Fruit fly (Drosophila melanogaster) whole organism, embryonic: ENCODE data around the gene CdGAPr.

ENCODE experiments used
- CG10321 ChIP-seq: fragments of 200-800 bp; sonication (Bioruptor generic); IDR thresholded peaks from 2 replicates; pipeline ENCODE4 v1.3.6; 2022; ENCODE audit warnings: missing biosample characterization, missing genetic modification characterization
- CG11085 ChIP-seq: fragments of 200-800 bp; sonication (Bioruptor generic); IDR thresholded peaks from 2 replicates; pipeline ENCODE4 v1.3.6; 2022; ENCODE audit warnings: missing biosample characterization, missing genetic modification characterization
- CG12104 ChIP-seq: fragments of 200-800 bp; sonication (Bioruptor generic); optimal IDR thresholded peaks from 3 replicates; lab custom pipeline; 2016; ENCODE audit warnings: missing biosample characterization, missing genetic modification characterization
- CG13287 ChIP-seq: fragments of 200-800 bp; sonication (Bioruptor generic); IDR thresholded peaks from 2 replicates; pipeline ENCODE4 v1.3.6; 2022; ENCODE audit warnings: missing biosample characterization, missing genetic modification characterization; ENCODE audit not compliant: partially characterized antibody
- CG14050 ChIP-seq: fragments of 200-800 bp; sonication (Bioruptor generic); IDR thresholded peaks from 3 replicates; pipeline ENCODE4 v1.3.6; 2022; ENCODE audit warnings: missing biosample characterization, missing genetic modification characterization
- CG14710 ChIP-seq: fragments of 200-800 bp; sonication (Bioruptor generic); optimal IDR thresholded peaks from 3 replicates; lab custom pipeline; 2019; ENCODE audit warnings: missing biosample characterization, mild to moderate bottlenecking, missing genetic modification characterization, moderate library complexity
- CG1603 ChIP-seq: fragments of 200-800 bp; sonication (Bioruptor generic); optimal IDR thresholded peaks from 2 replicates; lab custom pipeline; 2019; ENCODE audit warnings: missing biosample characterization, mild to moderate bottlenecking, missing genetic modification characterization, moderate library complexity
- CG17359 ChIP-seq: fragments of 200-800 bp; sonication (Bioruptor generic); optimal IDR thresholded peaks from 3 replicates; lab custom pipeline; 2018; ENCODE audit warnings: missing biosample characterization, mild to moderate bottlenecking, missing genetic modification characterization, moderate library complexity
- CG1832 ChIP-seq: fragments of 200-800 bp; sonication (Bioruptor generic); optimal IDR thresholded peaks from 2 replicates; lab custom pipeline; 2017; ENCODE audit warnings: missing biosample characterization, mild to moderate bottlenecking, missing genetic modification characterization, inconsistent platforms
- CG18476 ChIP-seq: fragments of 200-800 bp; sonication (Bioruptor generic); optimal IDR thresholded peaks from 2 replicates; lab custom pipeline; 2016; ENCODE audit warnings: missing biosample characterization, mild to moderate bottlenecking, missing genetic modification characterization
- CG2875 ChIP-seq: fragments of 200-800 bp; sonication (Bioruptor generic); optimal IDR thresholded peaks from 2 replicates; lab custom pipeline; 2017; ENCODE audit warnings: missing biosample characterization, mild to moderate bottlenecking, missing genetic modification characterization, missing genetic modification reagents
- CG3065 ChIP-seq: fragments of 200-800 bp; sonication (Bioruptor generic); optimal IDR thresholded peaks from 2 replicates; lab custom pipeline; 2016; ENCODE audit warnings: missing biosample characterization, missing genetic modification characterization
- CG3407 ChIP-seq: fragments of 200-800 bp; sonication (Bioruptor generic); optimal IDR thresholded peaks from 2 replicates; lab custom pipeline; 2018; ENCODE audit warnings: missing biosample characterization, mild to moderate bottlenecking, missing genetic modification characterization
- CG7839 ChIP-seq: fragments of 200-800 bp; sonication (Bioruptor generic); optimal IDR thresholded peaks from 3 replicates; lab custom pipeline; 2018; ENCODE audit warnings: missing biosample characterization, mild to moderate bottlenecking, missing genetic modification characterization, moderate library complexity
- CG7963 ChIP-seq: fragments of 200-800 bp; sonication (Bioruptor generic); IDR thresholded peaks from 3 replicates; pipeline ENCODE4 v1.3.6; 2022; ENCODE audit warnings: missing biosample characterization, missing genetic modification characterization; ENCODE audit not compliant: partially characterized antibody
- CG8281 ChIP-seq: fragments of 200-800 bp; sonication (Bioruptor generic); optimal IDR thresholded peaks from 2 replicates; lab custom pipeline; 2018; ENCODE audit warnings: missing biosample characterization, mild to moderate bottlenecking, missing genetic modification characterization, moderate library complexity
- CG9817 ChIP-seq: fragments of 200-800 bp; sonication (Bioruptor generic); optimal IDR thresholded peaks from 2 replicates; lab custom pipeline; 2018; ENCODE audit warnings: missing biosample characterization, mild to moderate bottlenecking, missing genetic modification characterization, moderate library complexity
- Chrac-16 ChIP-seq: fragments of 200-800 bp; sonication (Bioruptor generic); optimal IDR thresholded peaks from 3 replicates; lab custom pipeline; 2016; ENCODE audit warnings: missing biosample characterization, missing genetic modification characterization
- D19B ChIP-seq: fragments of 200-800 bp; sonication (Bioruptor generic); optimal IDR thresholded peaks from 2 replicates; lab custom pipeline; 2017; ENCODE audit warnings: missing biosample characterization, mild to moderate bottlenecking, missing genetic modification characterization
- E2f2 ChIP-seq: fragments of 200-800 bp; sonication (Bioruptor generic); IDR thresholded peaks from 2 replicates; pipeline ENCODE4 v1.3.6; 2022; ENCODE audit warnings: missing biosample characterization, missing genetic modification characterization
- Eip74EF ChIP-seq, 2 experiments: fragments of 200-800 bp in 1 of 2; fragments of >200 bp in 1 of 2; sonication (Bioruptor generic) in 1 of 2; optimal IDR thresholded peaks; 2 replicates each; lab custom pipeline; 2017 to 2019; ENCODE audit warnings: missing biosample characterization in 2 of 2, missing genetic modification characterization in 2 of 2, mild to moderate bottlenecking in 1 of 2, moderate library complexity in 1 of 2
- Elba2 ChIP-seq: fragments of 200-800 bp; sonication (Bioruptor generic); optimal IDR thresholded peaks from 3 replicates; lab custom pipeline; 2016; ENCODE audit warnings: missing biosample characterization, missing genetic modification characterization
- H2.0 ChIP-seq: fragments of 200-800 bp; sonication (Bioruptor generic); IDR thresholded peaks from 2 replicates; pipeline ENCODE4 v1.3.6; 2022; ENCODE audit warnings: missing biosample characterization, missing genetic modification characterization
- Nf-YB ChIP-seq: fragments of 200-800 bp; sonication (Bioruptor generic); optimal IDR thresholded peaks from 3 replicates; lab custom pipeline; 2019; ENCODE audit warnings: missing biosample characterization, mild to moderate bottlenecking, missing genetic modification characterization, moderate library complexity
- Nf-YC ChIP-seq: fragments of 200-800 bp; optimal IDR thresholded peaks from 3 replicates; lab custom pipeline; 2019; ENCODE audit warnings: missing biosample characterization, mild to moderate bottlenecking, missing genetic modification characterization, moderate library complexity
- dati ChIP-seq: fragments of 200-800 bp; sonication (Bioruptor generic); IDR thresholded peaks from 2 replicates; pipeline ENCODE4 v1.3.6; 2022; ENCODE audit warnings: missing biosample characterization, missing genetic modification characterization
- dmrt99B ChIP-seq: fragments of 200-800 bp; sonication (Bioruptor generic); optimal IDR thresholded peaks from 2 replicates; lab custom pipeline; 2018; ENCODE audit warnings: missing biosample characterization, mild to moderate bottlenecking, missing genetic modification characterization, moderate library complexity
- esg ChIP-seq: fragments of 200-800 bp; sonication (Bioruptor generic); conservative IDR thresholded peaks from 2 replicates; pipeline ENCODE4 v1.3.6; 2022; ENCODE audit warnings: missing biosample characterization, missing genetic modification characterization
- fd64A ChIP-seq: fragments of 200-800 bp; sonication (Bioruptor generic); optimal IDR thresholded peaks from 3 replicates; lab custom pipeline; 2018; ENCODE audit warnings: missing biosample characterization, mild to moderate bottlenecking, missing genetic modification characterization
- jing ChIP-seq: fragments of 200-800 bp; sonication (Bioruptor generic); optimal IDR thresholded peaks from 2 replicates; lab custom pipeline; 2018; ENCODE audit warnings: missing biosample characterization, mild to moderate bottlenecking, missing genetic modification characterization
- prd ChIP-seq, 3 experiments: fragments of >200 bp in 2 of 3; fragments of 200-800 bp in 1 of 3; sonication (Bioruptor generic) in 1 of 3; optimal IDR thresholded peaks in 2 of 3; IDR thresholded peaks in 1 of 3; 2 replicates in 2 of 3; 3 replicates in 1 of 3; pipeline versions ENCODE4 v1.3.6 to Lab custom; 2017 to 2022; ENCODE audit warnings: missing biosample characterization in 1 of 3, missing genetic modification characterization in 1 of 3
- sens ChIP-seq: fragments of 200-800 bp; sonication (Bioruptor generic); peaks from one replicate; lab custom pipeline; 2016; ENCODE audit warnings: missing biosample characterization, missing genetic modification characterization
- seq ChIP-seq: fragments of 200-800 bp; sonication (Bioruptor generic); IDR thresholded peaks from 2 replicates; pipeline ENCODE4 v1.3.6; 2022; ENCODE audit warnings: missing biosample characterization, missing genetic modification characterization
- sim ChIP-seq: fragments of 200-800 bp; sonication (Bioruptor generic); IDR thresholded peaks from 2 replicates; pipeline ENCODE4 v1.3.6; 2022; ENCODE audit warnings: missing biosample characterization, missing genetic modification characterization
- tap ChIP-seq: fragments of 200-800 bp; optimal IDR thresholded peaks from 3 replicates; lab custom pipeline; 2019; ENCODE audit warnings: missing biosample characterization, mild to moderate bottlenecking, missing genetic modification characterization, moderate library complexity
- tll ChIP-seq, 2 experiments: fragments of 200-800 bp in 1 of 2; fragments of >200 bp in 1 of 2; sonication (Bioruptor generic) in 1 of 2; optimal IDR thresholded peaks; 2 replicates each; lab custom pipeline; 2017 to 2019; ENCODE audit warnings: missing biosample characterization in 2 of 2, missing genetic modification characterization in 2 of 2, mild to moderate bottlenecking in 1 of 2, moderate library complexity in 1 of 2
- trh ChIP-seq: fragments of 200-800 bp; sonication (Bioruptor generic); optimal IDR thresholded peaks from 2 replicates; lab custom pipeline; 2016; ENCODE audit warnings: missing biosample characterization, missing genetic modification characterization

The CdGAPr gene

dm6 chr2L:19784827-19785569 lies 6.7 kb downstream of the CdGAPr start (continued):
- TF ChIP-seq D19B = no peak

- TF ChIP-seq dati = no peak
- peak; percentile 91 for TF ChIP-seq Elba2 (GFP tag; lab: Kevin White, UChicago)
- TF ChIP-seq sens (GFP tag; lab: Kevin White, UChicago) = peak; percentile 19
Measured at dm6 chr2L:19774278-19774677, 17.4 kb downstream of the CdGAPr start.

dm6 chr2L:19769703-19770102 lies 22.0 kb downstream of the CdGAPr start:
- TF ChIP-seq tap = no peak
- TF ChIP-seq Chrac-16 (GFP tag; lab: Kevin White, UChicago) = no peak
- TF ChIP-seq CG11085 = no peak
- peak; percentile 89 for TF ChIP-seq CG10321 (GFP tag; lab: Robert Waterston, UW)
- no peak for TF ChIP-seq CG17359 (tag; lab: Kevin White, UChicago)
- no peak for TF ChIP-seq CG3407 (GFP tag; lab: Kevin White, UChicago)
- no peak for TF ChIP-seq CG9817 (tag; lab: Kevin White, UChicago)
- no peak for TF ChIP-seq CG18476 (GFP tag; lab: Kevin White, UChicago)
- TF ChIP-seq CG2875 (GFP tag; lab: Kevin White, UChicago) = no peak
- TF ChIP-seq tll (GFP tag; optimal IDR thresholded peaks at IDR 0.05; lab: Kevin White, UChicago) = no peak
- no peak for TF ChIP-seq trh
- no peak for TF ChIP-seq dmrt99B (tag; lab: Kevin White, UChicago)
- TF ChIP-seq CG1832 (GFP tag; lab: Kevin White, UChicago) = peak; percentile 69
- TF ChIP-seq fd64A = no peak
- TF ChIP-seq CG7839 (tag; lab: Kevin White, UChicago) = no peak
- TF ChIP-seq seq (GFP tag; lab: Robert Waterston, UW) = peak; percentile 57; the same call in 1 of the 2 replicates
- no peak for TF ChIP-seq CG3065 (GFP tag; lab: Kevin White, UChicago)
- TF ChIP-seq CG8281 = no peak
- TF ChIP-seq Nf-YC (tag; lab: Kevin White, UChicago) = peak; percentile 97
- TF ChIP-seq CG14050 = no peak
- no peak for TF ChIP-seq CG1603
- TF ChIP-seq CG12104 (GFP tag; lab: Kevin White, UChicago) = no peak
- no peak for TF ChIP-seq jing (GFP tag; lab: Kevin White, UChicago)
- no peak for TF ChIP-seq E2f2
- TF ChIP-seq prd (optimal IDR thresholded peaks at IDR 0.05; lab: Kevin White, UChicago) = no peak
- TF ChIP-seq prd (GFP tag; IDR thresholded peaks at IDR 0.05; lab: Robert Waterston, UW) = no peak
- TF ChIP-seq CG13287 (GFP tag; lab: Robert Waterston, UW) = no peak
- no peak for TF ChIP-seq CG7963 (GFP tag; lab: Robert Waterston, UW)
- TF ChIP-seq sim (GFP tag; lab: Robert Waterston, UW) = no peak
- TF ChIP-seq CG14710 (tag; lab: Kevin White, UChicago) = no peak
- no peak for TF ChIP-seq H2.0
- no peak for TF ChIP-seq esg
- TF ChIP-seq Eip74EF (GFP tag; optimal IDR thresholded peaks at IDR 0.05; lab: Kevin White, UChicago) = no peak
- peak; percentile 97 for TF ChIP-seq Nf-YB
- no peak for TF ChIP-seq dati
- TF ChIP-seq, all 482 proteins: peak for 5
